Fruit fly (Drosophila melanogaster): ENCODE results near the gene CG33644.
A peak's percentile ranks its signal among the peaks of the same experiment; 100 is the strongest.

Gene CG33644

DNA sequence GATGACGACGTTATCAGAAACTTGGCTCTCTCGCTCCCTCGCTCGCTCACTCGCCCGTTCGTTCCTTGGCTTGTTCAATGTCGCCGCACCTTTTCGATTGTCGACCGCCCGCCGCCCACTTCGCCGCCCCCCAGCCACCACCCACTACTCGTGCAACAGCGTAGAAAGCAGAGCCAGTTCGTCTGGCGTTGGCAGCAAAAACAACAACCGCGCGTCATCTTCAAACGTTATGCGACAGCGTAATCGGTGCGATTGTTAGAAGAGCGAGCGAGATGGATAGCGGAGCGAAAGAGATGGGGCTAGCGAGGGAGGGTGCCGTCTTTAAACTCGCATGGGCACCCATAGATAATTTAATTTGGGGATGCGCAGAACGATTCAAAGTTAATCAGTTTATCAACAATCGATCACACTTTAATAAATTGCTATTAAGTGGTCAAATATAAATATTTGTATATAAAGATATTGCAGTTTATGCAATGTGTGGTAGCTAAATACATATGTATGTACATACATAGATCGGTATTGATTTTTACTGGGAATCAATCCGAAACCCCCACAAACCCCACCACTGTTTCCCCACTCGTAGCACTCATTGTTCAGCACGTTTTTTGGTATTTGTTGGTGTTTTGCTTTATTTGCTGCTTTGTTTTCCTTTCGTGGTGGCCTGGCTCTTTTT, 17.5 kb upstream of the CG33644 start (continued):
- TF ChIP-seq Pdp1 (GFP tag; optimal IDR thresholded peaks at IDR 0.05) (peak in 1 of 2 experiments; percentile 89), zfh1 (GFP tag; IDR thresholded peaks at IDR 0.05) (no peak), sug (tag; optimal IDR thresholded peaks at IDR 0.05) (peak; percentile 65), CG34422 (GFP tag; IDR thresholded peaks at IDR 0.05) (peak; percentile 23; the same call in 2 of the 3 replicates), CG16779 (GFP tag; IDR thresholded peaks at IDR 0.05) (no peak), Stat92E (GFP tag; optimal IDR thresholded peaks at IDR 0.05) (no peak), CG17612 (GFP tag; IDR thresholded peaks at IDR 0.05) (0 out of 2 replicates have a peak, but pooled peaks have one; percentile 18), CG18476 (GFP tag; optimal IDR thresholded peaks at IDR 0.05) (no peak), Ets65A (GFP tag) (no peak), p53 (GFP tag; optimal IDR thresholded peaks at IDR 0.05) (no peak), hth (optimal IDR thresholded peaks at IDR 0.05) (no peak), CG13894 (tag; optimal IDR thresholded peaks at IDR 0.05) (no peak), Dref (GFP tag; IDR thresholded peaks at IDR 0.05) (no peak), CG12942 (GFP tag; optimal IDR thresholded peaks at IDR 0.05) (no peak), maf-S (GFP tag; optimal IDR thresholded peaks at IDR 0.05) (no peak), Meics (GFP tag; optimal IDR thresholded peaks at IDR 0.05) (peak; percentile 67), zfh2 (GFP tag; optimal IDR thresholded peaks at IDR 0.05) (peak; percentile 68), lilli (GFP tag; optimal IDR thresholded peaks at IDR 0.05) (peak; percentile 63), CG8478 (optimal IDR thresholded peaks at IDR 0.05) (no peak), Lpt (GFP tag; optimal IDR thresholded peaks at IDR 0.05) (no peak), Bgb (GFP tag; IDR thresholded peaks at IDR 0.05; ENCODE audit: partially characterized antibody) (no peak), CrebB (tag; optimal IDR thresholded peaks at IDR 0.05) (peak; percentile 27), Xrp1 (GFP tag; IDR thresholded peaks at IDR 0.05) (peak; percentile 52; the same call in 1 of the 2 replicates), CG10462 (GFP tag; optimal IDR thresholded peaks at IDR 0.05) (no peak), CG30020 (tag; optimal IDR thresholded peaks at IDR 0.05) (no peak), bsh (GFP tag; optimal IDR thresholded peaks at IDR 0.05) (peak in 1 of 2 experiments; percentile 49), fd102C (GFP tag; optimal IDR thresholded peaks at IDR 0.05) (no peak), eyg (GFP tag; optimal IDR thresholded peaks at IDR 0.05) (no peak), CG5953 (GFP tag; IDR thresholded peaks at IDR 0.05) (no peak), pho (GFP tag; optimal IDR thresholded peaks at IDR 0.05) (peak; percentile 32), CG10543 (GFP tag; optimal IDR thresholded peaks at IDR 0.05) (peak; percentile 58), Scr (GFP tag; IDR thresholded peaks at IDR 0.05; ENCODE audit: partially characterized antibody) (0 out of 2 replicates have a peak, but pooled peaks have one; percentile 11), her (GFP tag; optimal IDR thresholded peaks at IDR 0.05) (no peak), CG9727 (GFP tag; optimal IDR thresholded peaks at IDR 0.05) (no peak), Optix (GFP tag; IDR thresholded peaks at IDR 0.05) (no peak), CG13296 (GFP tag; optimal IDR thresholded peaks at IDR 0.05) (peak; percentile 46), CG31224 (GFP tag; IDR thresholded peaks at IDR 0.05) (peak; percentile 65), Mes4 (GFP tag; optimal IDR thresholded peaks at IDR 0.05) (no peak), Dll (GFP tag; IDR thresholded peaks at IDR 0.05; ENCODE audit: partially characterized antibody) (no peak), CG11085 (GFP tag; IDR thresholded peaks at IDR 0.05) (peak; percentile 60), Side (GFP tag; optimal IDR thresholded peaks at IDR 0.05) (no peak), Hr3 (GFP tag; optimal IDR thresholded peaks at IDR 0.05) (peak; percentile 23), CG5245 (GFP tag; optimal IDR thresholded peaks at IDR 0.05) (no peak), bab2 (GFP tag; optimal IDR thresholded peaks at IDR 0.05) (no peak), CG10321 (GFP tag; IDR thresholded peaks at IDR 0.05) (peak; percentile 51), CG13424 (tag; optimal IDR thresholded peaks at IDR 0.05) (peak; percentile 71), Hmx (GFP tag; optimal IDR thresholded peaks at IDR 0.05) (no peak), D19A (tag; optimal IDR thresholded peaks at IDR 0.05) (no peak), CG4617 (GFP tag; optimal IDR thresholded peaks at IDR 0.05; ENCODE audit: borderline replicate concordance) (peak; percentile 6), pfk (GFP tag; optimal IDR thresholded peaks at IDR 0.05) (no peak), dmrt11E (tag; optimal IDR thresholded peaks at IDR 0.05) (no peak)

Measured in whole organism, embryonic.